Worm (Caenorhabditis elegans) whole organism, early embryonic: ENCODE measurements around the gene ccch-5.

ENCODE experiments used
- ama-1 ChIP-seq: fragments of 150-350 bp; optimal IDR thresholded peaks from 2 replicates; lab custom pipeline; 2014
- ets-7 ChIP-seq: sonication (generic microtip); optimal IDR thresholded peaks from 2 replicates; lab custom pipeline; 2016; ENCODE audit warnings: missing genotype, missing genetic modification characterization, missing compliant biosample characterization
- hmg-4 ChIP-seq: fragments of 200-800 bp; sonication (Bioruptor generic); optimal IDR thresholded peaks from 2 replicates; lab custom pipeline; 2018; ENCODE audit warnings: mild to moderate bottlenecking, missing genetic modification characterization, missing compliant biosample characterization
- scrt-1 ChIP-seq: fragments of 200-800 bp; sonication (Bioruptor generic); IDR thresholded peaks from 2 replicates; pipeline ENCODE4 v1.3.6; 2022; ENCODE audit warnings: missing genetic modification characterization, missing compliant biosample characterization
- tbx-11 ChIP-seq: fragments of 200-800 bp; sonication (Bioruptor generic); IDR thresholded peaks from 2 replicates; pipeline ENCODE4 v1.3.6; 2022; ENCODE audit warnings: missing genetic modification characterization, missing compliant biosample characterization

ce11 chrIV:14883812-14884211 lies 35.6 kb upstream of the ccch-5 start:
- no peak for TF ChIP-seq scrt-1 (GFP tag; lab: Robert Waterston, UW)
- TF ChIP-seq ets-7 (tag; lab: Kevin White, UChicago): no peak
- TF ChIP-seq hmg-4 (GFP tag; lab: Kevin White, UChicago): no peak
- TF ChIP-seq ama-1: no peak
- no peak for TF ChIP-seq tbx-11 (GFP tag; lab: Robert Waterston, UW)
